Fruit fly (Drosophila melanogaster) whole organism, adult: ENCODE measurements around the gene CG40045.

Experiments
- CG11617 ChIP-seq: fragments of 200-800 bp; sonication (Bioruptor generic); optimal IDR thresholded peaks from 2 replicates; lab custom pipeline; 2017; ENCODE audit warnings: mild to moderate bottlenecking, missing biosample characterization, missing genetic modification reagents, missing genetic modification characterization
- CG5204 ChIP-seq: fragments of 200-800 bp; sonication (Bioruptor generic); optimal IDR thresholded peaks from 2 replicates; lab custom pipeline; 2016; ENCODE audit warnings: missing biosample characterization, missing genetic modification characterization
- CG7101 ChIP-seq: fragments of 200-800 bp; sonication (Bioruptor generic); optimal IDR thresholded peaks from 2 replicates; lab custom pipeline; 2018; ENCODE audit warnings: missing biosample characterization, mild to moderate bottlenecking, missing genetic modification characterization, moderate library complexity
- Clk ChIP-seq: fragments of 200-800 bp; sonication (Bioruptor generic); optimal IDR thresholded peaks from 2 replicates; lab custom pipeline; 2017; ENCODE audit warnings: missing biosample characterization, missing genetic modification characterization
- Mnt ChIP-seq: fragments of 200-800 bp; sonication (Bioruptor generic); optimal IDR thresholded peaks from 2 replicates; lab custom pipeline; 2016; ENCODE audit warnings: missing biosample characterization, mild to moderate bottlenecking, missing genetic modification characterization
- bab1 ChIP-seq: fragments of 200-800 bp; sonication (Bioruptor generic); optimal IDR thresholded peaks from 3 replicates; lab custom pipeline; 2019; ENCODE audit warnings: missing biosample characterization, mild to moderate bottlenecking, missing genetic modification characterization, moderate library complexity
- pad ChIP-seq: fragments of 200-800 bp; sonication (Bioruptor generic); optimal IDR thresholded peaks from 3 replicates; lab custom pipeline; 2017; ENCODE audit warnings: missing biosample characterization, missing genetic modification characterization, mild to moderate bottlenecking, moderate library complexity, missing genetic modification reagents
- tj ChIP-seq: fragments of 200-800 bp; sonication (Bioruptor generic); optimal IDR thresholded peaks from 3 replicates; lab custom pipeline; 2017; ENCODE audit warnings: missing biosample characterization, mild to moderate bottlenecking, missing genetic modification characterization, moderate library complexity

DNA sequence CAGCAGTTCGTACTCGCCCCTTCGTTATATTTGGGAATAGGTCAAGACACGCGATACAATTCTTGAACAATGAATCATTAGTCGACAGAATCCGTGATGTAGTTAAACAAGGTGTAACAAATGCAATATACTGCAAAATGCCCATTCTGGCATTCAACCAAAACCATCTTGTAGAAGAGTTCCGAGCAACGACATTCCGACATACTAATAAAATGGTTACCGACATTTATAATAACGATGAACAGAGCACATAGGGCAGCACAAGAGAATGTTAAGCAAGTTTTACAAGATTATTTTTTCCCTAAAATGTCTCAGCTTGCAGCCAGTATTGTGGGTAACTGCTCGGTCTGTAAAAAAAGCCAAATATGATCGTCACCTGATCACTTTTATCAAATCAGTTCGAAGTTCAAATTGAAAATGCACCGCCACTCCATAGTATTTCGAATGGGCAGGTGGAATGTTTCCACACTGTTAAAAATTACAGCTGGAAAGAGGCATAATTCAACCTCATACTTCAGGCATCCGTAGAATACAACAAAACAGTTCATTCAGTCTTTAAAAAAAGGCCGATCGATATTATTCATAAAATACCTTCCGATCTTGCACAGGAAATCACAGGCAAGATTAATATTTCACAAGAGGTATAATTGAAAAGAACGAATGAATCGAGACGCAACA lies 54.8 kb downstream of the CG40045 start:
- TF ChIP-seq Clk (no peak), tj (no peak), CG11617 (GFP tag; lab: Kevin White, UChicago) (no peak), bab1 (no peak), CG7101 (tag; lab: Kevin White, UChicago) (no peak), Mnt (GFP tag; lab: Kevin White, UChicago) (no peak), CG5204 (GFP tag; lab: Kevin White, UChicago) (no peak), pad (GFP tag; lab: Kevin White, UChicago) (no peak)
